Worm (Caenorhabditis elegans) whole organism, L4 larva: Measurements from ENCODE around the gene let-716.
A peak's percentile ranks its signal among the peaks of the same experiment; 100 is the strongest.

ENCODE experiments used
- F10B5.3 ChIP-seq: sonication (generic microtip); optimal IDR thresholded peaks from 2 replicates; lab custom pipeline; 2016; ENCODE audit warnings: mild to moderate bottlenecking, missing genetic modification characterization, missing compliant biosample characterization
- F26F4.8 ChIP-seq: fragments of 200-800 bp; sonication (Bioruptor generic); conservative IDR thresholded peaks from 2 replicates; pipeline ENCODE4 v1.3.6; 2022; ENCODE audit warnings: missing genetic modification characterization, missing compliant biosample characterization
- F37D6.2 ChIP-seq: sonication (generic microtip); optimal IDR thresholded peaks from 2 replicates; lab custom pipeline; 2016; ENCODE audit warnings: mild to moderate bottlenecking, missing genetic modification characterization, missing compliant biosample characterization
- R02D3.7 ChIP-seq: fragments of 150-350 bp; sonication (generic microtip); optimal IDR thresholded peaks from 3 replicates; lab custom pipeline; 2014; ENCODE audit warnings: missing biosample characterization, missing genetic modification characterization
- T26A8.4 ChIP-seq: fragments of 200-800 bp; sonication (Bioruptor generic); IDR thresholded peaks from 2 replicates; pipeline ENCODE4 v1.3.6; 2022; ENCODE audit warnings: missing genetic modification characterization, missing compliant biosample characterization
- Y75B8A.6 ChIP-seq: fragments of 200-800 bp; sonication (Bioruptor generic); IDR thresholded peaks from 2 replicates; pipeline ENCODE4 v1.3.6; 2022; ENCODE audit warnings: missing genetic modification reagents, missing genetic modification characterization, missing compliant biosample characterization
- aha-1 ChIP-seq: fragments of 150-350 bp; peaks from one replicate; lab custom pipeline; 2014; ENCODE audit warnings: missing biosample characterization, missing genetic modification characterization
- ama-1 ChIP-seq: fragments of 150-350 bp; optimal IDR thresholded peaks from 2 replicates; lab custom pipeline; 2014; ENCODE audit warnings: inconsistent platforms, mixed read lengths
- arid-1 ChIP-seq: fragments of 200-800 bp; sonication (Bioruptor generic); conservative IDR thresholded peaks from 2 replicates; pipeline ENCODE4 v1.3.6; 2022; ENCODE audit warnings: missing genetic modification reagents, missing genetic modification characterization, missing compliant biosample characterization
- ceh-20 ChIP-seq: fragments of 200-800 bp; sonication (Bioruptor generic); IDR thresholded peaks from 2 replicates; pipeline ENCODE4 v1.3.6; 2022; ENCODE audit warnings: missing genetic modification reagents, missing genetic modification characterization, missing compliant biosample characterization
- ceh-44 ChIP-seq: fragments of 200-800 bp; sonication (Bioruptor generic); IDR thresholded peaks from 2 replicates; pipeline ENCODE4 v1.3.6; 2022; ENCODE audit warnings: missing genetic modification reagents, missing genetic modification characterization, missing compliant biosample characterization
- cey-2 ChIP-seq: sonication (generic microtip); optimal IDR thresholded peaks from 3 replicates; lab custom pipeline; 2017; ENCODE audit warnings: missing genetic modification characterization, mild to moderate bottlenecking, missing compliant biosample characterization, antibody characterized with exemption, borderline replicate concordance; ENCODE audit not compliant: insufficient read depth
- daf-16 ChIP-seq, 3 experiments: sonication (generic microtip); optimal IDR thresholded peaks; 2 replicates each; lab custom pipeline; 2016 to 2017; ENCODE audit warnings: missing genetic modification characterization in 3 of 3, missing genetic modification reagents in 3 of 3, mild to moderate bottlenecking in 2 of 3, missing compliant biosample characterization in 2 of 3, missing biosample characterization in 1 of 3, moderate library complexity in 1 of 3
- daf-19 ChIP-seq: fragments of 200-800 bp; sonication (Bioruptor generic); conservative IDR thresholded peaks from 2 replicates; pipeline ENCODE4 v1.3.6; 2022; ENCODE audit warnings: missing genetic modification characterization, missing compliant biosample characterization
- dmd-6 ChIP-seq: fragments of 200-800 bp; sonication (Bioruptor generic); IDR thresholded peaks from 2 replicates; pipeline ENCODE4 v1.3.6; 2022; ENCODE audit warnings: missing genetic modification reagents, missing genetic modification characterization, missing compliant biosample characterization
- dve-1 ChIP-seq: sonication (generic microtip); optimal IDR thresholded peaks from 2 replicates; lab custom pipeline; 2017; ENCODE audit warnings: antibody characterized with exemption, mild to moderate bottlenecking, missing genetic modification characterization, missing compliant biosample characterization; ENCODE audit not compliant: insufficient read depth
- hif-1 ChIP-seq, 2 experiments: sonication (generic microtip); optimal IDR thresholded peaks; 2 replicates each; lab custom pipeline; 2016 to 2017; ENCODE audit warnings: missing compliant biosample characterization in 2 of 2, missing genetic modification characterization in 2 of 2, missing genetic modification reagents in 2 of 2, missing genotype in 2 of 2, mild to moderate bottlenecking in 1 of 2
- hlh-11 ChIP-seq: fragments of 200-800 bp; sonication (Bioruptor generic); optimal IDR thresholded peaks from 2 replicates; lab custom pipeline; 2018; ENCODE audit warnings: mild to moderate bottlenecking, missing genetic modification characterization, missing compliant biosample characterization
- hlh-30 ChIP-seq: sonication (generic microtip); optimal IDR thresholded peaks from 2 replicates; lab custom pipeline; 2017; ENCODE audit warnings: antibody characterized with exemption, mild to moderate bottlenecking, missing genetic modification characterization, missing compliant biosample characterization; ENCODE audit not compliant: insufficient read depth
- hmg-1.1 ChIP-seq: fragments of 200-800 bp; sonication (Bioruptor generic); IDR thresholded peaks from 2 replicates; pipeline ENCODE4 v1.3.6; 2022; ENCODE audit warnings: missing genetic modification reagents, missing genetic modification characterization, missing compliant biosample characterization
- lim-7 ChIP-seq: fragments of 200-800 bp; sonication (Bioruptor generic); IDR thresholded peaks from 2 replicates; pipeline ENCODE4 v1.3.6; 2022; ENCODE audit warnings: missing genetic modification characterization, missing compliant biosample characterization
- lin-1 ChIP-seq: fragments of 200-800 bp; sonication (Bioruptor generic); IDR thresholded peaks from 2 replicates; pipeline ENCODE4 v1.3.6; 2022; ENCODE audit warnings: missing genetic modification reagents, missing genetic modification characterization, missing compliant biosample characterization
- lin-13 ChIP-seq: fragments of 150-350 bp; optimal IDR thresholded peaks from 2 replicates; lab custom pipeline; 2014; ENCODE audit warnings: missing biosample characterization, missing genetic modification reagents, missing genetic modification characterization
- lin-29 ChIP-seq: fragments of 200-800 bp; sonication (Bioruptor generic); IDR thresholded peaks from 2 replicates; pipeline ENCODE4 v1.3.6; 2022; ENCODE audit warnings: missing genetic modification reagents, missing genetic modification characterization, missing compliant biosample characterization
- mdl-1 ChIP-seq, 2 experiments: fragments of 150-350 bp in 1 of 2; sonication (generic microtip) in 1 of 2; optimal IDR thresholded peaks; 2 replicates each; lab custom pipeline; 2014 to 2017; ENCODE audit warnings: missing biosample characterization in 2 of 2, missing genetic modification characterization in 2 of 2
- mep-1 ChIP-seq: fragments of 150-350 bp; sonication (generic microtip); optimal IDR thresholded peaks from 3 replicates; lab custom pipeline; 2014; ENCODE audit warnings: missing biosample characterization, missing genetic modification characterization
- mes-2 ChIP-seq: sonication (generic microtip); optimal IDR thresholded peaks from 2 replicates; lab custom pipeline; 2016; ENCODE audit warnings: missing genotype, mild to moderate bottlenecking, missing genetic modification characterization, missing compliant biosample characterization; ENCODE audit not compliant: poor library complexity, severe bottlenecking
- mxl-3 ChIP-seq: fragments of 200-800 bp; sonication (Bioruptor generic); optimal IDR thresholded peaks from 2 replicates; lab custom pipeline; 2018; ENCODE audit warnings: mild to moderate bottlenecking, missing genetic modification characterization, missing compliant biosample characterization
- nhr-10 ChIP-seq: fragments of 150-350 bp; optimal IDR thresholded peaks from 2 replicates; lab custom pipeline; 2014; ENCODE audit warnings: missing biosample characterization, missing genetic modification characterization
- nhr-102 ChIP-seq: sonication (generic microtip); optimal IDR thresholded peaks from 2 replicates; lab custom pipeline; 2016; ENCODE audit warnings: mild to moderate bottlenecking, missing genetic modification characterization, moderate library complexity, missing compliant biosample characterization
- nhr-11 ChIP-seq: fragments of 150-350 bp; optimal IDR thresholded peaks from 2 replicates; lab custom pipeline; 2014; ENCODE audit warnings: missing biosample characterization, missing genetic modification characterization
- nhr-237 ChIP-seq: sonication (generic microtip); optimal IDR thresholded peaks from 2 replicates; lab custom pipeline; 2017; ENCODE audit warnings: missing biosample characterization, missing genetic modification characterization
- nhr-28 ChIP-seq: fragments of 150-350 bp; optimal IDR thresholded peaks from 2 replicates; lab custom pipeline; 2014; ENCODE audit warnings: missing biosample characterization, missing genetic modification characterization
- php-3 ChIP-seq: fragments of 200-800 bp; sonication (Bioruptor generic); IDR thresholded peaks from 2 replicates; pipeline ENCODE4 v1.3.6; 2022; ENCODE audit warnings: missing genetic modification reagents, missing genetic modification characterization, missing compliant biosample characterization
- pqm-1 ChIP-seq: sonication (generic microtip); optimal IDR thresholded peaks from 2 replicates; lab custom pipeline; 2017; ENCODE audit warnings: missing biosample characterization, missing genetic modification characterization
- rbr-2 ChIP-seq: sonication (generic microtip); optimal IDR thresholded peaks from 2 replicates; lab custom pipeline; 2016; ENCODE audit warnings: missing genotype, missing genetic modification characterization, missing compliant biosample characterization
- saeg-2 ChIP-seq: fragments of 200-800 bp; sonication (Bioruptor generic); IDR thresholded peaks from 2 replicates; pipeline ENCODE4 v1.3.6; 2022; ENCODE audit warnings: missing genetic modification reagents, missing genetic modification characterization, missing compliant biosample characterization
- snpc-4 ChIP-seq: fragments of 150-350 bp; optimal IDR thresholded peaks from 2 replicates; lab custom pipeline; 2014; ENCODE audit warnings: missing biosample characterization, missing genetic modification characterization
- unc-62 ChIP-seq, 3 experiments: fragments of 150-350 bp in 1 of 3; sonication (generic microtip); optimal IDR thresholded peaks in 2 of 3; peaks in 1 of 3; 1 replicate in 1 of 3; 2 replicates in 2 of 3; lab custom pipeline; 2014 to 2017; ENCODE audit warnings: missing biosample characterization in 3 of 3, missing genetic modification characterization in 3 of 3, missing genetic modification reagents in 3 of 3, missing genotype in 1 of 3
- zag-1 ChIP-seq: fragments of 150-350 bp; optimal IDR thresholded peaks from 2 replicates; lab custom pipeline; 2014; ENCODE audit warnings: missing biosample characterization, missing genetic modification characterization
- zfp-2 ChIP-seq: sonication (generic microtip); optimal IDR thresholded peaks from 2 replicates; lab custom pipeline; 2016; ENCODE audit warnings: mild to moderate bottlenecking, missing genetic modification characterization, missing compliant biosample characterization

let-716 gene

DNA sequence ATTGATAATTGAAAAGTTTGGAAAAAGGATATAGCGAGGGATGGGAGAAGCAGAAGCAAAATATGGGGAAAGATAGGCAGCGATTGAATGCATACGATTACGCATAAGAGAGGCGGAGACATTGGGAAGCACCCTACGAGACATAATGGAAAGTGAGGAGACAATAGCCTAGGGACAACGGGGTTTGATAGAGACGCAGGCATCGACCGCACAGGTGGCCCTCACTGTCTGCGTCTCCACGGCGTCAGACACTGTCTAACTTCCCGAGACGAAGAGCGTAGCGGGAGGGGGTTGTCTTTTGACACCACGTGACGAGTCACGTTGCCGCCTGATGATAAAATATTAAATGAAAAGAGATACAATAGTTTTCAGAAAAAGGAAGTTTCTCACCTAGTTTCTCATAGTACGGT is 37.6 kb downstream of the let-716 start (continued):
- peak; percentile 84 for TF ChIP-seq rbr-2 (tag; lab: Kevin White, UChicago)
- peak; percentile 39 for TF ChIP-seq F37D6.2 (tag; lab: Kevin White, UChicago)
- peak; percentile 99 for TF ChIP-seq hlh-11 (tag; lab: Kevin White, UChicago)
- TF ChIP-seq zfp-2 (tag; lab: Kevin White, UChicago): no peak
- peak; percentile 97 for TF ChIP-seq hmg-1.1 (GFP tag; lab: Robert Waterston, UW)
- TF ChIP-seq R02D3.7 (tag; lab: Kevin White, UChicago): no peak
- TF ChIP-seq nhr-237: no peak
- no peak for TF ChIP-seq zag-1
- TF ChIP-seq nhr-28: peak; percentile 86
- TF ChIP-seq nhr-11 (tag; lab: Kevin White, UChicago): peak; percentile 82
- no peak for TF ChIP-seq ama-1 (lab: Kevin White, UChicago)
- TF ChIP-seq T26A8.4 (GFP tag; lab: Robert Waterston, UW): peak; percentile 93
- peak; percentile 93 for TF ChIP-seq saeg-2 (GFP tag; lab: Robert Waterston, UW)
- TF ChIP-seq, all 104 proteins: peak for 55

- TF ChIP-seq nhr-10 (tag; lab: Kevin White, UChicago) (peak; percentile 45), aha-1 (tag; lab: Kevin White, UChicago) (peak; percentile 63), F10B5.3 (tag; lab: Kevin White, UChicago) (no peak)
Measured at ce11 chrIII:6421473-6421872, 38.1 kb downstream of the let-716 start.

ce11 chrIII:6421973-6422511 is 38.7 kb downstream of the let-716 start:
- no peak for TF ChIP-seq daf-16 (GFP tag; optimal IDR thresholded peaks at IDR 0.05; lab: Kevin White, UChicago)
- peak; percentile 73 for TF ChIP-seq daf-16 (tag; optimal IDR thresholded peaks at IDR 0.05; lab: Kevin White, UChicago)
- peak; percentile 31; the same call in 1 of the 2 replicates for TF ChIP-seq ceh-20 (GFP tag; lab: Robert Waterston, UW)
- peak; percentile 84 for TF ChIP-seq dve-1 (tag; lab: Kevin White, UChicago)
- TF ChIP-seq mxl-3 (GFP tag; lab: Kevin White, UChicago): peak; percentile 86
- TF ChIP-seq Y75B8A.6 (GFP tag; lab: Robert Waterston, UW): peak; percentile 32; the same call in 1 of the 2 replicates
- TF ChIP-seq hmg-1.1 (GFP tag; lab: Robert Waterston, UW): peak; percentile 60; the same call in 1 of the 2 replicates
- peak in 1 of 2 experiments; percentile 83 for TF ChIP-seq unc-62 (GFP tag; optimal IDR thresholded peaks at IDR 0.05 in 1 of 2; lab: Kevin White, UChicago)
- no peak for TF ChIP-seq unc-62 (tag; optimal IDR thresholded peaks at IDR 0.05; lab: Kevin White, UChicago)
- peak; percentile 4 for TF ChIP-seq mes-2
- TF ChIP-seq arid-1 (GFP tag; lab: Robert Waterston, UW): no peak
- TF ChIP-seq hlh-11 (tag; lab: Kevin White, UChicago): peak; percentile 82
- no peak for TF ChIP-seq F26F4.8 (GFP tag; lab: Robert Waterston, UW)
- TF ChIP-seq T26A8.4 (GFP tag; lab: Robert Waterston, UW): peak; percentile 42
- TF ChIP-seq saeg-2 (GFP tag; lab: Robert Waterston, UW): no peak
- TF ChIP-seq lin-1: 0 out of 2 replicates have a peak, but pooled peaks have one; percentile 15
- TF ChIP-seq lin-13 (GFP tag; lab: Kevin White, UChicago): no peak
- TF ChIP-seq mdl-1 (tag; optimal IDR thresholded peaks at IDR 0.05; lab: Kevin White, UChicago): peak; percentile 31 to 76
- no peak for TF ChIP-seq lin-29 (GFP tag; lab: Robert Waterston, UW)
- peak; percentile 83 for TF ChIP-seq dmd-6 (GFP tag; lab: Robert Waterston, UW)
- peak; percentile 18 for TF ChIP-seq nhr-102 (tag; lab: Kevin White, UChicago)
- peak; percentile 60 for TF ChIP-seq cey-2 (tag; lab: Kevin White, UChicago)
- TF ChIP-seq mep-1: peak; percentile 37
- TF ChIP-seq hlh-30 (tag; lab: Kevin White, UChicago): peak; percentile 82
- TF ChIP-seq lim-7 (GFP tag; lab: Robert Waterston, UW): no peak
- TF ChIP-seq aha-1 (tag; lab: Kevin White, UChicago): peak; percentile 61
- no peak for TF ChIP-seq nhr-11 (tag; lab: Kevin White, UChicago)
- no peak for TF ChIP-seq daf-19 (GFP tag; lab: Robert Waterston, UW)
- no peak for TF ChIP-seq snpc-4
- TF ChIP-seq nhr-28: peak; percentile 95
- no peak for TF ChIP-seq ceh-44 (GFP tag; lab: Robert Waterston, UW)
- peak; percentile 98 for TF ChIP-seq pqm-1 (tag; lab: Kevin White, UChicago)
- peak; percentile 86; the same call in 1 of the 2 replicates for TF ChIP-seq php-3 (GFP tag; lab: Robert Waterston, UW)
- peak in 1 of 2 experiments; percentile 51 for TF ChIP-seq hif-1 (tag; optimal IDR thresholded peaks at IDR 0.05; lab: Kevin White, UChicago)
